ENCODE assay signal across 1 fruit fly cellular context in genomic region chr2L:12535637-12536038, dm6.
TF ChIP-seq lines count a peak whose summit lies in the region.

No protein-coding gene starts in this region.

TF ChIP-seq in whole organism, embryonic, 481 proteins besides CTCF, POLR2A, EP300 and RAD21 (continued from another document and continues in another):
- TF ChIP-seq CG2875 (GFP tag; optimal IDR thresholded peaks at IDR 0.05; lab: Kevin White, UChicago), result peak; percentile 53
- TF ChIP-seq D19B (GFP tag; optimal IDR thresholded peaks at IDR 0.05; lab: Kevin White, UChicago), result peak; percentile 38
- TF ChIP-seq Ptx1 (GFP tag; IDR thresholded peaks at IDR 0.05; lab: Robert Waterston, UW), result peak; percentile 43
- TF ChIP-seq ftz-f1 (GFP tag; optimal IDR thresholded peaks at IDR 0.05; lab: Kevin White, UChicago), result no peak
- TF ChIP-seq NfI (GFP tag; optimal IDR thresholded peaks at IDR 0.05; lab: Kevin White, UChicago), result peak; percentile 43
- peak; percentile 52 for TF ChIP-seq CG3407 (GFP tag; optimal IDR thresholded peaks at IDR 0.05; lab: Kevin White, UChicago)
- TF ChIP-seq CG2116 (GFP tag; optimal IDR thresholded peaks at IDR 0.05; lab: Kevin White, UChicago), result no peak
- TF ChIP-seq Adf1 (GFP tag; IDR thresholded peaks at IDR 0.05; lab: Robert Waterston, UW), result peak; percentile 42
- peak; percentile 53 for TF ChIP-seq CG3163 (GFP tag; optimal IDR thresholded peaks at IDR 0.05; lab: Kevin White, UChicago)
- TF ChIP-seq CG12769 (tag; optimal IDR thresholded peaks at IDR 0.05; lab: Kevin White, UChicago), result peak; percentile 84
- TF ChIP-seq Awh (GFP tag; IDR thresholded peaks at IDR 0.05; lab: Robert Waterston, UW), result peak; percentile 49; the same call in 1 of the 2 replicates
- peak; percentile 71 for TF ChIP-seq CG5180 (GFP tag; optimal IDR thresholded peaks at IDR 0.05; lab: Kevin White, UChicago)
- TF ChIP-seq Dfd (GFP tag; optimal IDR thresholded peaks at IDR 0.05; lab: Kevin White, UChicago), result no peak
- no peak for TF ChIP-seq HmgD (GFP tag; optimal IDR thresholded peaks at IDR 0.05; lab: Kevin White, UChicago)
- no peak for TF ChIP-seq ap (GFP tag; IDR thresholded peaks at IDR 0.05; lab: Robert Waterston, UW)
- 0 out of 2 replicates have a peak, but pooled peaks have one; percentile 33 for TF ChIP-seq CG17612 (GFP tag; IDR thresholded peaks at IDR 0.05; lab: Robert Waterston, UW)
- TF ChIP-seq phol (tag; optimal IDR thresholded peaks at IDR 0.05; lab: Kevin White, UChicago), result peak; percentile 3
- peak; percentile 86 for TF ChIP-seq Asciz (GFP tag; optimal IDR thresholded peaks at IDR 0.05; lab: Kevin White, UChicago)
- TF ChIP-seq CG6254 (GFP tag; optimal IDR thresholded peaks at IDR 0.05; lab: Kevin White, UChicago), result peak; percentile 71
- peak; percentile 52 for TF ChIP-seq CG8359 (GFP tag; optimal IDR thresholded peaks at IDR 0.05; lab: Kevin White, UChicago; ENCODE audit: borderline replicate concordance)
- TF ChIP-seq pum (GFP tag; optimal IDR thresholded peaks at IDR 0.05; lab: Kevin White, UChicago), result no peak
- peak; percentile 36 for TF ChIP-seq CG10979 (tag; optimal IDR thresholded peaks at IDR 0.05; lab: Kevin White, UChicago)
- no peak for TF ChIP-seq Lhr (GFP tag; optimal IDR thresholded peaks at IDR 0.05; lab: Kevin White, UChicago)
- no peak for TF ChIP-seq sim (GFP tag; IDR thresholded peaks at IDR 0.05; lab: Robert Waterston, UW)
- TF ChIP-seq Hmr (GFP tag; optimal IDR thresholded peaks at IDR 0.05; lab: Kevin White, UChicago), result peak; percentile 82
- no peak for TF ChIP-seq CG18476 (GFP tag; optimal IDR thresholded peaks at IDR 0.05; lab: Kevin White, UChicago)
- TF ChIP-seq HLH4C (GFP tag; IDR thresholded peaks at IDR 0.05; lab: Robert Waterston, UW; ENCODE audit: partially characterized antibody), result no peak; the same call in 2 of the 3 replicates
- TF ChIP-seq NC2β (GFP tag; optimal IDR thresholded peaks at IDR 0.05; lab: Kevin White, UChicago), result no peak
- 0 out of 2 replicates have a peak, but pooled peaks have one; percentile 36 for TF ChIP-seq Rx (GFP tag; IDR thresholded peaks at IDR 0.05; lab: Robert Waterston, UW)
- TF ChIP-seq MBD-R2 (GFP tag; IDR thresholded peaks at IDR 0.05; lab: Robert Waterston, UW), result peak; percentile 38; the same call in 1 of the 2 replicates
- peak; percentile 67 for TF ChIP-seq bcd (GFP tag; optimal IDR thresholded peaks at IDR 0.05; lab: Kevin White, UChicago)
- TF ChIP-seq Rfx (GFP tag; IDR thresholded peaks at IDR 0.05; lab: Robert Waterston, UW), result peak; percentile 67
- no peak for TF ChIP-seq Scr (GFP tag; IDR thresholded peaks at IDR 0.05; lab: Robert Waterston, UW; ENCODE audit: partially characterized antibody)
- TF ChIP-seq CG18262 (tag; optimal IDR thresholded peaks at IDR 0.05; lab: Kevin White, UChicago), result peak; percentile 50
- TF ChIP-seq CG10543 (GFP tag; optimal IDR thresholded peaks at IDR 0.05; lab: Kevin White, UChicago), result peak; percentile 77
- TF ChIP-seq oc (tag; optimal IDR thresholded peaks at IDR 0.05; lab: Kevin White, UChicago), result no peak
- TF ChIP-seq CG34376 (GFP tag; optimal IDR thresholded peaks at IDR 0.05; lab: Kevin White, UChicago), result peak; percentile 91
- no peak for TF ChIP-seq chn (GFP tag; optimal IDR thresholded peaks at IDR 0.05; lab: Kevin White, UChicago)
- TF ChIP-seq H15 (GFP tag; IDR thresholded peaks at IDR 0.05; lab: Robert Waterston, UW), result peak; percentile 20; the same call in 1 of the 3 replicates
- no peak for TF ChIP-seq chif (GFP tag; optimal IDR thresholded peaks at IDR 0.05; lab: Kevin White, UChicago)
- TF ChIP-seq mirr (GFP tag; optimal IDR thresholded peaks at IDR 0.05; lab: Kevin White, UChicago), result peak; percentile 95
- TF ChIP-seq nerfin-2 (GFP tag; IDR thresholded peaks at IDR 0.05; lab: Robert Waterston, UW; ENCODE audit: partially characterized antibody), result no peak
- TF ChIP-seq dan (GFP tag; IDR thresholded peaks at IDR 0.05; lab: Robert Waterston, UW), result no peak
- no peak for TF ChIP-seq Chrac-16 (GFP tag; optimal IDR thresholded peaks at IDR 0.05; lab: Kevin White, UChicago)
- no peak for TF ChIP-seq ab (GFP tag; optimal IDR thresholded peaks at IDR 0.05; lab: Kevin White, UChicago)
- TF ChIP-seq CG17359 (tag; optimal IDR thresholded peaks at IDR 0.05; lab: Kevin White, UChicago), result peak; percentile 56
- TF ChIP-seq usp (GFP tag; optimal IDR thresholded peaks at IDR 0.05; lab: Kevin White, UChicago), result no peak
- no peak for TF ChIP-seq CG16813 (GFP tag; IDR thresholded peaks at IDR 0.05; lab: Robert Waterston, UW; ENCODE audit: partially characterized antibody)
- TF ChIP-seq CG4707 (GFP tag; optimal IDR thresholded peaks at IDR 0.05; lab: Kevin White, UChicago), result peak; percentile 72
- TF ChIP-seq CG10321 (GFP tag; IDR thresholded peaks at IDR 0.05; lab: Robert Waterston, UW), result no peak
- no peak for TF ChIP-seq CG33213 (GFP tag; optimal IDR thresholded peaks at IDR 0.05; lab: Kevin White, UChicago)
- TF ChIP-seq Tbp (GFP tag; optimal IDR thresholded peaks at IDR 0.05; lab: Kevin White, UChicago), result no peak
- TF ChIP-seq mam (GFP tag; optimal IDR thresholded peaks at IDR 0.05; lab: Kevin White, UChicago), result no peak
- peak; percentile 62 for TF ChIP-seq CG6683 (GFP tag; optimal IDR thresholded peaks at IDR 0.05; lab: Kevin White, UChicago)
- peak; percentile 63; the same call in 2 of the 3 replicates for TF ChIP-seq CG11695 (GFP tag; IDR thresholded peaks at IDR 0.05; lab: Robert Waterston, UW)
- peak; percentile 78 for TF ChIP-seq HmgZ (tag; optimal IDR thresholded peaks at IDR 0.05; lab: Kevin White, UChicago)
- TF ChIP-seq Drgx (GFP tag; IDR thresholded peaks at IDR 0.05; lab: Robert Waterston, UW), result no peak
- no peak for TF ChIP-seq knrl (GFP tag; IDR thresholded peaks at IDR 0.05; lab: Robert Waterston, UW; ENCODE audit: partially characterized antibody)
- TF ChIP-seq CG11247 (GFP tag; IDR thresholded peaks at IDR 0.05; lab: Robert Waterston, UW), result peak; percentile 35; the same call in 1 of the 2 replicates
- peak; percentile 31; the same call in 1 of the 2 replicates for TF ChIP-seq ara (GFP tag; IDR thresholded peaks at IDR 0.05; lab: Robert Waterston, UW)
- peak; percentile 15 for TF ChIP-seq CG4424 (GFP tag; optimal IDR thresholded peaks at IDR 0.05; lab: Kevin White, UChicago)
- peak; percentile 72 for TF ChIP-seq CG15514 (GFP tag; optimal IDR thresholded peaks at IDR 0.05; lab: Kevin White, UChicago)
- TF ChIP-seq Kr (GFP tag; optimal IDR thresholded peaks at IDR 0.05; lab: Kevin White, UChicago), result peak; percentile 79
- TF ChIP-seq CG6175 (GFP tag; IDR thresholded peaks at IDR 0.05; lab: Robert Waterston, UW), result peak; percentile 64; the same call in 1 of the 3 replicates
- TF ChIP-seq slou (GFP tag; optimal IDR thresholded peaks at IDR 0.05; lab: Kevin White, UChicago), result no peak
- peak; percentile 30 for TF ChIP-seq CG18011 (GFP tag; optimal IDR thresholded peaks at IDR 0.05; lab: Kevin White, UChicago)
- TF ChIP-seq Blimp-1 (GFP tag; optimal IDR thresholded peaks at IDR 0.05; lab: Kevin White, UChicago), result peak; percentile 74
- peak; percentile 92 for TF ChIP-seq sug (tag; optimal IDR thresholded peaks at IDR 0.05; lab: Kevin White, UChicago)
- TF ChIP-seq CG14014 (GFP tag; IDR thresholded peaks at IDR 0.05; lab: Robert Waterston, UW), result peak; percentile 46; the same call in 1 of the 2 replicates
- TF ChIP-seq Abd-B (GFP tag; optimal IDR thresholded peaks at IDR 0.05; lab: Kevin White, UChicago), result no peak
- TF ChIP-seq CG13424 (tag; optimal IDR thresholded peaks at IDR 0.05; lab: Kevin White, UChicago), result peak; percentile 49
- peak; percentile 6 for TF ChIP-seq zfh2 (GFP tag; optimal IDR thresholded peaks at IDR 0.05; lab: Kevin White, UChicago)
- no peak for TF ChIP-seq CG1792 (GFP tag; optimal IDR thresholded peaks at IDR 0.05; lab: Kevin White, UChicago)
- TF ChIP-seq Hsf (GFP tag; optimal IDR thresholded peaks at IDR 0.05; lab: Kevin White, UChicago), result peak; percentile 23
- TF ChIP-seq disco-r (GFP tag; optimal IDR thresholded peaks at IDR 0.05; lab: Kevin White, UChicago), result no peak
- peak; percentile 37 for TF ChIP-seq CG15269 (tag; optimal IDR thresholded peaks at IDR 0.05; lab: Kevin White, UChicago)
- TF ChIP-seq CG12236 (GFP tag; optimal IDR thresholded peaks at IDR 0.05; lab: Kevin White, UChicago), result no peak
- TF ChIP-seq Mrtf (GFP tag; IDR thresholded peaks at IDR 0.05; lab: Robert Waterston, UW), result 0 out of 3 replicates have a peak, but pooled peaks have one; percentile 30
- no peak for TF ChIP-seq CG4282 (GFP tag; optimal IDR thresholded peaks at IDR 0.05; lab: Kevin White, UChicago)
- peak; percentile 7 for TF ChIP-seq Sox102F (GFP tag; optimal IDR thresholded peaks at IDR 0.05; lab: Kevin White, UChicago)
- peak; percentile 67 for TF ChIP-seq CG4328 (GFP tag; optimal IDR thresholded peaks at IDR 0.05; lab: Kevin White, UChicago)
- TF ChIP-seq CG31441 (GFP tag; IDR thresholded peaks at IDR 0.05; lab: Robert Waterston, UW), result peak; percentile 30; the same call in 1 of the 2 replicates
- TF ChIP-seq CG7963 (GFP tag; IDR thresholded peaks at IDR 0.05; lab: Robert Waterston, UW; ENCODE audit: partially characterized antibody), result no peak
- peak; percentile 4; the same call in 1 of the 3 replicates for TF ChIP-seq CG34224 (GFP tag; IDR thresholded peaks at IDR 0.05; lab: Robert Waterston, UW; ENCODE audit: partially characterized antibody)
- TF ChIP-seq sens (GFP tag; lab: Kevin White, UChicago), result no peak
- no peak for TF ChIP-seq CG12744 (GFP tag; optimal IDR thresholded peaks at IDR 0.05; lab: Kevin White, UChicago)
- no peak for TF ChIP-seq fu2 (GFP tag; optimal IDR thresholded peaks at IDR 0.05; lab: Kevin White, UChicago)
- no peak for TF ChIP-seq zen (tag; optimal IDR thresholded peaks at IDR 0.05; lab: Kevin White, UChicago)
- peak; percentile 52 for TF ChIP-seq CG1603 (tag; optimal IDR thresholded peaks at IDR 0.05; lab: Kevin White, UChicago)
- no peak for TF ChIP-seq Sin3A (optimal IDR thresholded peaks at IDR 0.05; lab: Kevin White, UChicago)
- TF ChIP-seq CG11456 (GFP tag; IDR thresholded peaks at IDR 0.05; lab: Robert Waterston, UW), result no peak; the same call in 2 of the 3 replicates
- no peak for TF ChIP-seq CG9437 (GFP tag; optimal IDR thresholded peaks at IDR 0.05; lab: Kevin White, UChicago)
- TF ChIP-seq Atf-2 (GFP tag; optimal IDR thresholded peaks at IDR 0.05; lab: Kevin White, UChicago), result no peak
- no peak for TF ChIP-seq fru (optimal IDR thresholded peaks at IDR 0.05; lab: Kevin White, UChicago)
- TF ChIP-seq gfzf (GFP tag; optimal IDR thresholded peaks at IDR 0.05; lab: Kevin White, UChicago), result no peak
- peak; percentile 72 for TF ChIP-seq Sox100B (GFP tag; optimal IDR thresholded peaks at IDR 0.05; lab: Kevin White, UChicago)
- no peak for TF ChIP-seq esg (GFP tag; conservative IDR thresholded peaks at IDR 0.05; lab: Robert Waterston, UW)
- no peak for TF ChIP-seq CG16863 (GFP tag; optimal IDR thresholded peaks at IDR 0.05; lab: Kevin White, UChicago)
- TF ChIP-seq stwl (tag; optimal IDR thresholded peaks at IDR 0.05; lab: Kevin White, UChicago), result no peak
- no peak for TF ChIP-seq jing (GFP tag; optimal IDR thresholded peaks at IDR 0.05; lab: Kevin White, UChicago)
- TF ChIP-seq al (GFP tag; IDR thresholded peaks at IDR 0.05; lab: Robert Waterston, UW), result no peak; the same call in 1 of the 2 replicates
- no peak for TF ChIP-seq Dek (tag; optimal IDR thresholded peaks at IDR 0.05; lab: Kevin White, UChicago)
- no peak for TF ChIP-seq Ravus (GFP tag; IDR thresholded peaks at IDR 0.05; lab: Robert Waterston, UW)
- peak; percentile 9 for TF ChIP-seq Six4 (GFP tag; optimal IDR thresholded peaks at IDR 0.05; lab: Kevin White, UChicago)
- no peak for TF ChIP-seq CG4404 (GFP tag; IDR thresholded peaks at IDR 0.05; lab: Robert Waterston, UW)
- TF ChIP-seq CG10147 (GFP tag; optimal IDR thresholded peaks at IDR 0.05; lab: Kevin White, UChicago), result peak; percentile 45
- no peak for TF ChIP-seq Poxn (GFP tag; IDR thresholded peaks at IDR 0.05; lab: Robert Waterston, UW)
- TF ChIP-seq HHEX (GFP tag; optimal IDR thresholded peaks at IDR 0.05; lab: Kevin White, UChicago), result peak; percentile 80
- peak; percentile 41 for TF ChIP-seq schlank (tag; optimal IDR thresholded peaks at IDR 0.05; lab: Kevin White, UChicago)
- TF ChIP-seq zf30C (GFP tag; optimal IDR thresholded peaks at IDR 0.05; lab: Kevin White, UChicago), result no peak
- TF ChIP-seq Hmx (GFP tag; optimal IDR thresholded peaks at IDR 0.05; lab: Kevin White, UChicago), result no peak
- no peak for TF ChIP-seq z (GFP tag; IDR thresholded peaks at IDR 0.05; lab: Robert Waterston, UW)
- peak; percentile 66 for TF ChIP-seq CG9727 (GFP tag; optimal IDR thresholded peaks at IDR 0.05; lab: Kevin White, UChicago)
- no peak for TF ChIP-seq dpn (GFP tag; optimal IDR thresholded peaks at IDR 0.05; lab: Kevin White, UChicago)
- no peak for TF ChIP-seq wor (GFP tag; IDR thresholded peaks at IDR 0.05; lab: Robert Waterston, UW)
- TF ChIP-seq Neu2 (GFP tag; optimal IDR thresholded peaks at IDR 0.05; lab: Kevin White, UChicago; ENCODE audit: borderline replicate concordance), result no peak
- TF ChIP-seq CG33557 (GFP tag; optimal IDR thresholded peaks at IDR 0.05; lab: Kevin White, UChicago), result peak; percentile 70
- no peak for TF ChIP-seq br (optimal IDR thresholded peaks at IDR 0.05; lab: Kevin White, UChicago)
- no peak for TF ChIP-seq tio (GFP tag; optimal IDR thresholded peaks at IDR 0.05; lab: Kevin White, UChicago)
- TF ChIP-seq CG34422 (GFP tag; IDR thresholded peaks at IDR 0.05; lab: Robert Waterston, UW), result peak; percentile 63; the same call in 2 of the 3 replicates
- no peak for TF ChIP-seq Antp (GFP tag; optimal IDR thresholded peaks at IDR 0.05; lab: Kevin White, UChicago)
- no peak for TF ChIP-seq bbx (GFP tag; IDR thresholded peaks at IDR 0.05; lab: Robert Waterston, UW; ENCODE audit: partially characterized antibody)
- TF ChIP-seq scrt (GFP tag; optimal IDR thresholded peaks at IDR 0.05; lab: Kevin White, UChicago), result peak; percentile 75
- TF ChIP-seq kay (GFP tag; optimal IDR thresholded peaks at IDR 0.05; lab: Kevin White, UChicago), result peak; percentile 44
- peak; percentile 54; the same call in 2 of the 3 replicates for TF ChIP-seq dysf (GFP tag; IDR thresholded peaks at IDR 0.05; lab: Robert Waterston, UW)
- TF ChIP-seq tll (GFP tag; optimal IDR thresholded peaks at IDR 0.05; lab: Kevin White, UChicago), result no peak
- peak; percentile 41 for TF ChIP-seq bab2 (GFP tag; optimal IDR thresholded peaks at IDR 0.05; lab: Kevin White, UChicago)
- peak; percentile 57 for TF ChIP-seq CG17385 (GFP tag; optimal IDR thresholded peaks at IDR 0.05; lab: Kevin White, UChicago)
- TF ChIP-seq Lpt (GFP tag; optimal IDR thresholded peaks at IDR 0.05; lab: Kevin White, UChicago), result no peak
- TF ChIP-seq CG8089 (GFP tag; optimal IDR thresholded peaks at IDR 0.05; lab: Kevin White, UChicago), result no peak
